Fruit fly (Drosophila melanogaster): Measurements from ENCODE around the gene CG2225.

DNA sequence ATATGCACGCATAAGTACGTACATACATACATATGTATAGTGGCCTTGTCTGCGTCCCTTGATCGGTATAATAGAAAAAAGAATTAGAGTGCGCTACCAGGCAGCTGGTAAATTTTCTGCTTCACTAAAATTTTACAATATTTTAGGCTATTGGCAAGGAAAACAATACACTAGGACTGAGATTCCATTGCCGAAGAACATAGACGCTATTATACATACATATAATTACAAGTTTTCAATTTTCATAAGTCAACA, 46.8 kb downstream of the CG2225 start:
- no peak for TF ChIP-seq Sox14 (GFP tag; optimal IDR thresholded peaks at IDR 0.05)
- TF ChIP-seq CG10631 (GFP tag; optimal IDR thresholded peaks at IDR 0.05) = no peak
- TF ChIP-seq dac (GFP tag; optimal IDR thresholded peaks at IDR 0.05) = no peak
- TF ChIP-seq esn (GFP tag; optimal IDR thresholded peaks at IDR 0.05) = no peak
- TF ChIP-seq Ets96B (tag; optimal IDR thresholded peaks at IDR 0.05) = no peak
- no peak for TF ChIP-seq CG7368 (GFP tag; optimal IDR thresholded peaks at IDR 0.05)
